Worm (Caenorhabditis elegans) whole organism, late embryonic: ENCODE measurements around the gene fis-1.

Source experiments
- C08G9.2 ChIP-seq: sonication (generic microtip); optimal IDR thresholded peaks from 2 replicates; lab custom pipeline; 2016; ENCODE audit warnings: mild to moderate bottlenecking, missing genetic modification characterization, moderate library complexity, missing compliant biosample characterization
- C38D4.7 ChIP-seq: fragments of 200-800 bp; sonication (Bioruptor generic); optimal IDR thresholded peaks from 2 replicates; lab custom pipeline; 2018; ENCODE audit warnings: mild to moderate bottlenecking, missing genetic modification characterization, moderate library complexity, missing compliant biosample characterization
- K09A11.1 ChIP-seq: sonication (generic microtip); optimal IDR thresholded peaks from 2 replicates; lab custom pipeline; 2017; ENCODE audit warnings: antibody characterized with exemption, mild to moderate bottlenecking, missing genetic modification characterization, missing compliant biosample characterization; ENCODE audit not compliant: insufficient read depth
- T23F11.4 ChIP-seq: fragments of 200-800 bp; sonication (Bioruptor generic); optimal IDR thresholded peaks from 2 replicates; lab custom pipeline; 2018; ENCODE audit warnings: mild to moderate bottlenecking, missing genetic modification characterization, missing compliant biosample characterization
- ama-1 ChIP-seq: fragments of 150-350 bp; optimal IDR thresholded peaks from 2 replicates; lab custom pipeline; 2014
- ceh-18 ChIP-seq: sonication (generic microtip); optimal IDR thresholded peaks from 2 replicates; lab custom pipeline; 2016; ENCODE audit warnings: missing genetic modification characterization, missing compliant biosample characterization
- ceh-2 ChIP-seq: sonication (generic microtip); optimal IDR thresholded peaks from 2 replicates; lab custom pipeline; 2016; ENCODE audit warnings: missing genotype, missing genetic modification characterization, missing compliant biosample characterization
- ceh-31 ChIP-seq: sonication (generic microtip); optimal IDR thresholded peaks from 2 replicates; lab custom pipeline; 2016; ENCODE audit warnings: missing genetic modification characterization, missing compliant biosample characterization
- ceh-34 ChIP-seq: sonication (generic microtip); optimal IDR thresholded peaks from 2 replicates; lab custom pipeline; 2016; ENCODE audit warnings: mild to moderate bottlenecking, missing genetic modification characterization, missing compliant biosample characterization
- ceh-45 ChIP-seq: fragments of 200-800 bp; sonication (Bioruptor generic); IDR thresholded peaks from 2 replicates; pipeline ENCODE4 v1.3.6; 2022; ENCODE audit warnings: missing genetic modification reagents, missing genetic modification characterization, missing compliant biosample characterization
- ceh-48 ChIP-seq: sonication (generic microtip); optimal IDR thresholded peaks from 2 replicates; lab custom pipeline; 2016; ENCODE audit warnings: missing genetic modification characterization, inconsistent platforms, missing compliant biosample characterization
- ceh-9 ChIP-seq: sonication (generic microtip); optimal IDR thresholded peaks from 2 replicates; lab custom pipeline; 2016; ENCODE audit warnings: mild to moderate bottlenecking, missing genetic modification characterization, inconsistent platforms, missing compliant biosample characterization
- che-1 ChIP-seq: sonication (generic microtip); optimal IDR thresholded peaks from 2 replicates; lab custom pipeline; 2016; ENCODE audit warnings: mild to moderate bottlenecking, missing genetic modification characterization, missing compliant biosample characterization
- dmd-4 ChIP-seq: sonication (generic microtip); optimal IDR thresholded peaks from 2 replicates; lab custom pipeline; 2016; ENCODE audit warnings: borderline replicate concordance, missing genetic modification characterization, missing compliant biosample characterization
- elt-2 ChIP-seq: sonication (generic microtip); optimal IDR thresholded peaks from 2 replicates; lab custom pipeline; 2016; ENCODE audit warnings: missing genetic modification reagents, missing genetic modification characterization, missing compliant biosample characterization
- ets-4 ChIP-seq: sonication (generic microtip); optimal IDR thresholded peaks from 2 replicates; lab custom pipeline; 2016; ENCODE audit warnings: missing genetic modification characterization, missing compliant biosample characterization
- fax-1 ChIP-seq: sonication (generic microtip); optimal IDR thresholded peaks from 2 replicates; lab custom pipeline; 2016; ENCODE audit warnings: missing genotype, missing genetic modification characterization, missing compliant biosample characterization
- fkh-10 ChIP-seq: fragments of 150-350 bp; optimal IDR thresholded peaks from 2 replicates; lab custom pipeline; 2014; ENCODE audit warnings: missing biosample characterization, missing genetic modification reagents, missing genetic modification characterization
- gmeb-2 ChIP-seq: sonication (generic microtip); optimal IDR thresholded peaks from 2 replicates; lab custom pipeline; 2016; ENCODE audit warnings: missing genetic modification characterization, inconsistent platforms, missing compliant biosample characterization
- hlh-15 ChIP-seq: sonication (generic microtip); optimal IDR thresholded peaks from 2 replicates; lab custom pipeline; 2016; ENCODE audit warnings: missing genetic modification characterization, missing compliant biosample characterization
- lin-11 ChIP-seq: fragments of 200-800 bp; sonication (Bioruptor generic); optimal IDR thresholded peaks from 2 replicates; lab custom pipeline; 2018; ENCODE audit warnings: mild to moderate bottlenecking, missing genetic modification characterization, missing compliant biosample characterization
- madf-2 ChIP-seq: sonication (generic microtip); optimal IDR thresholded peaks from 2 replicates; lab custom pipeline; 2017; ENCODE audit warnings: missing genetic modification characterization, missing compliant biosample characterization
- nhr-232 ChIP-seq: sonication (generic microtip); optimal IDR thresholded peaks from 2 replicates; lab custom pipeline; 2016; ENCODE audit warnings: missing genetic modification characterization, missing compliant biosample characterization
- pag-3 ChIP-seq: sonication (generic microtip); optimal IDR thresholded peaks from 2 replicates; lab custom pipeline; 2016; ENCODE audit warnings: missing compliant biosample characterization, missing genetic modification characterization, borderline replicate concordance
- pax-1 ChIP-seq: fragments of 150-350 bp; optimal IDR thresholded peaks from 2 replicates; lab custom pipeline; 2014; ENCODE audit warnings: missing biosample characterization, missing genetic modification characterization
- pha-2 ChIP-seq: sonication (generic microtip); optimal IDR thresholded peaks from 2 replicates; lab custom pipeline; 2017; ENCODE audit warnings: mild to moderate bottlenecking, missing genetic modification characterization, missing compliant biosample characterization
- pqm-1 ChIP-seq: sonication (generic microtip); optimal IDR thresholded peaks from 2 replicates; lab custom pipeline; 2016; ENCODE audit warnings: missing genetic modification characterization, missing compliant biosample characterization
- pros-1 ChIP-seq: fragments of 150-350 bp; optimal IDR thresholded peaks from 2 replicates; lab custom pipeline; 2014; ENCODE audit warnings: missing biosample characterization, missing genetic modification reagents, missing genetic modification characterization
- ref-2 ChIP-seq: sonication (generic microtip); optimal IDR thresholded peaks from 2 replicates; lab custom pipeline; 2016; ENCODE audit warnings: missing genetic modification characterization, missing compliant biosample characterization
- sdc-2 ChIP-seq: sonication (generic microtip); optimal IDR thresholded peaks from 2 replicates; lab custom pipeline; 2016; ENCODE audit warnings: missing genotype, missing genetic modification characterization, missing compliant biosample characterization
- tbx-2 ChIP-seq: sonication (generic microtip); optimal IDR thresholded peaks from 2 replicates; lab custom pipeline; 2016; ENCODE audit warnings: missing genetic modification characterization, missing compliant biosample characterization
- tbx-7 ChIP-seq: sonication (generic microtip); optimal IDR thresholded peaks from 2 replicates; lab custom pipeline; 2016; ENCODE audit warnings: missing genotype, missing genetic modification characterization, missing compliant biosample characterization
- unc-3 ChIP-seq, 2 experiments: fragments of 200-800 bp in 1 of 2; sonication (Bioruptor generic) in 1 of 2; sonication (generic microtip) in 1 of 2; conservative IDR thresholded peaks in 1 of 2; optimal IDR thresholded peaks in 1 of 2; 2 replicates each; pipeline versions ENCODE4 v1.3.6 to Lab custom; 2016 to 2022; ENCODE audit warnings: missing compliant biosample characterization in 2 of 2, missing genetic modification characterization in 2 of 2, missing genetic modification reagents in 1 of 2
- unc-86 ChIP-seq: sonication (generic microtip); optimal IDR thresholded peaks from 2 replicates; lab custom pipeline; 2016; ENCODE audit warnings: missing genetic modification characterization, missing compliant biosample characterization
- zip-5 ChIP-seq: sonication (generic microtip); optimal IDR thresholded peaks from 2 replicates; lab custom pipeline; 2016; ENCODE audit warnings: missing genetic modification characterization, missing compliant biosample characterization
- ztf-16 ChIP-seq: sonication (generic microtip); optimal IDR thresholded peaks from 2 replicates; lab custom pipeline; 2017; ENCODE audit warnings: missing genetic modification characterization, missing compliant biosample characterization

The fis-1 gene

DNA sequence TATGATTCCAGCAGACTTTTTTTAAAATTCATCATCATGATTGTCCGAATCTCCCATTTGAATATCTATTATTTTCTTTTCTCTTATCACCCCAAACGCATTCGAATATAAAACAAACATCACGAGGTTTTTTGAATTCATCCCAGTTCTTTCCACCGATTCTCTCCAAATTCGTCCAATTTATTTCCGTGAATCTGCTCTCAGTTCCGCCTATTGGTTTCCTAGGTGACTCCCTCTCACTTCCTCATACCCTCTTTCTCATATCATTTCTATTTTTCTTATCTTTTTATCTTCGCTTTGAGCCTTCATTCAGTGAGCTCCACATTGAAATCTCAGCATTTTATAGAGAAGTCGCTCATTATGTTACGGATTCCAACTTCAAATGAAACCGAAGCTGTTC lies 24.1 kb downstream of the fis-1 start, which contains the start of gene T13C2.7:
T13C2.7 (plus strand) TSS at position 301 of the 400 bp plus-strand sequence.
- TF ChIP-seq ref-2 (no peak), pag-3 (tag; lab: Kevin White, UChicago) (no peak), unc-3 (GFP tag; conservative IDR thresholded peaks at IDR 0.05; lab: Robert Waterston, UW) (no peak), unc-3 (tag; optimal IDR thresholded peaks at IDR 0.05; lab: Kevin White, UChicago) (no peak), T23F11.4 (GFP tag; lab: Kevin White, UChicago) (no peak), tbx-7 (tag; lab: Kevin White, UChicago) (no peak), C38D4.7 (GFP tag; lab: Kevin White, UChicago) (no peak), pros-1 (tag; lab: Kevin White, UChicago) (no peak), pqm-1 (tag; lab: Kevin White, UChicago) (no peak), zip-5 (tag; lab: Kevin White, UChicago) (no peak), nhr-232 (tag; lab: Kevin White, UChicago) (no peak)

DNA sequence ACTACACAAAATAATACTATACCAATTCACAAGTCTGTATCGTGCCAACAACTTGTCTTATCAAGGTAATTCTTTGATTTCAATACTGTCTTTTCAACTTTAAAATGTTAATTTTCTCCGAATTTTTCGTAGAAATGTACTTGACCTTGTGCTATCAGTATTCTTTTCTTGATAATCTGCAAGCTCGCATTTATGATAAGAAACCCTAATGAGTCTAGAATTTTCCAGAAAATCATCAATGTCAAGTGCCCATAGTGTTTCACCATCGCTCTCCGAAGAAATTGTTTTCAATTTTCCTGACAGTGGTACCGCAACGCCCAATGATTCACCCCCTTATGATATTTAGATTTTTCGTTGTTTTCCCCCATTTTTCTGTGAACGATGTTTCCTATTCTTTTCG lies 26.3 kb downstream of the fis-1 start:
- peak; percentile 64 for TF ChIP-seq elt-2 (tag; lab: Kevin White, UChicago)
- no peak for TF ChIP-seq che-1

DNA sequence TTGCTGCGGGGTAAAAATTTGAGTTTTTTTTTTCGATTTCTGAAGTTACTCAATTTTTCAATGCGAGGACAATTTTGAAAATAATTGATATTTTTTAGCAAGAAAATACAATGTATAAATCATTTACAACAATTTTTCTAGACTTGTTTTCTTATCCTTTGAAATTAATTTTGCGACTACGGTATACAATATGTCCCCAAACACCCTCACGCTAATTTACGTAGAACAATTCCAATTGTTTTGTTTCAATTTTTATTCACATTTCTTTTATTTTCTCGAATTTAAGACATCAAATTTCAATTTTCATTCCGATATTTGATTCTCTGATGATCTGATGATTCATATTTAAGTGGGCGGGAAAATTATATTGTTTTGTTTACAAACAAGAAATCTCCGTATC lies 27.0 kb downstream of the fis-1 start:
- TF ChIP-seq dmd-4 (tag; lab: Kevin White, UChicago) (no peak), ceh-48 (tag; lab: Kevin White, UChicago) (no peak), fkh-10 (GFP tag; lab: Kevin White, UChicago) (no peak), hlh-15 (tag; lab: Kevin White, UChicago) (no peak), lin-11 (tag; lab: Kevin White, UChicago) (no peak), C08G9.2 (tag; lab: Kevin White, UChicago) (no peak), fax-1 (no peak), ztf-16 (tag; lab: Kevin White, UChicago) (no peak), gmeb-2 (tag; lab: Kevin White, UChicago) (no peak), ama-1 (lab: Kevin White, UChicago) (no peak), ceh-9 (no peak), ets-4 (tag; lab: Kevin White, UChicago) (no peak), pax-1 (tag; lab: Kevin White, UChicago) (no peak), ceh-18 (tag; lab: Kevin White, UChicago) (no peak), madf-2 (tag; lab: Kevin White, UChicago) (no peak), pag-3 (tag; lab: Kevin White, UChicago) (no peak), K09A11.1 (tag; lab: Kevin White, UChicago) (no peak), pha-2 (tag; lab: Kevin White, UChicago) (no peak), sdc-2 (tag; lab: Kevin White, UChicago) (no peak), ceh-2 (tag; lab: Kevin White, UChicago) (no peak)

DNA sequence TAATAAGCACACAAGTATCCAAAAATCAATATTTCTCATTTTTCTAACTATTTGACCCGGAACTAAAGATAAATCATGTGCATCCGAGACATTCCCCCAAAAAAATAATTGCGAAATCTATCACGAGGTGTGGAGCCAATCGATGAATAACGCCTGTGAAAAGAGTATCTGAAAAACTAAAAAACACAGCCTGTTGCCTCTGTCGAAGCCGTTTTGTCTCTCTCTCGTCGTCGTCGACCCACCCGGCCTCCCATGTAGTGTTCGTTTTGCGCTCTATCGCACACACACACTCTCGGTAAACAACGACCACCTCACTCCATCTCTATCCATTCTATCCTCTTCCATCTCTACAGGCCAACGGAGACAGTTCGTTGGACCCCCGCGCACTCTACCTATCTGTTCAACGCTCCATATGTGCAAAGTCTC lies 27.8 kb downstream of the fis-1 start:
- TF ChIP-seq unc-86 (tag; lab: Kevin White, UChicago) (no peak), C38D4.7 (GFP tag; lab: Kevin White, UChicago) (peak; percentile 24), ceh-48 (tag; lab: Kevin White, UChicago) (peak; percentile 29), ceh-31 (tag; lab: Kevin White, UChicago) (peak; percentile 3), ceh-45 (GFP tag; lab: Robert Waterston, UW) (no peak), ceh-34 (tag; lab: Kevin White, UChicago) (peak; percentile 36), madf-2 (tag; lab: Kevin White, UChicago) (peak; percentile 2), tbx-2 (tag; lab: Kevin White, UChicago) (peak; percentile 32)
